Worm (Caenorhabditis elegans): ENCODE measurements around the gene frpr-18.
A peak's percentile ranks its signal among the peaks of the same experiment; 100 is the strongest.

Gene frpr-18

DNA sequence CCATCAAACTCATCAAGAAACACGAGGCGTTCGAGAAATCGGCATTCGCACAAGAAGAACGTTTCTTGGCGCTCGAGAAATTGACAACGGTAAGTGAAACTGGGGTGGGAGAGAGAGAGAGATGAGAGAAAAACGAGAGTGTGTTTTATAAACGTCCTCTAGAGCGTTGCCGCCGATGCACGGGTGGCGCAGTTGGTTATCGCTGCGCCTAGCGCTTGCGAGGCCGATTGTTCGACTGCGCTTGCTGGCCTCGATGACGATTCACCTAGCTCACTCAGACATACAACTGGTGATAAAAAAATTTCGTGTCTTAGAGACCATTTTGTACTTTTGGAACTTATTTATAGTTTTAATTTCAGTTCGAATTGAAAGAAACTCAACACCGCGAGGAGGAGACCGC lies 18.7 kb downstream of the frpr-18 start (continued):
- TF ChIP-seq lin-15B (tag; optimal IDR thresholded peaks at IDR 0.05) (no peak), dmd-9 (GFP tag; IDR thresholded peaks at IDR 0.05) (peak; percentile 72), spr-3 (GFP tag; optimal IDR thresholded peaks at IDR 0.05) (peak; percentile 25), duxl-1 (tag; optimal IDR thresholded peaks at IDR 0.05; ENCODE audit: poor library complexity) (peak; percentile 77), spr-1 (tag; optimal IDR thresholded peaks at IDR 0.05) (peak; percentile 76), nhr-41 (GFP tag; IDR thresholded peaks at IDR 0.05) (no peak), jun-1 (tag; optimal IDR thresholded peaks at IDR 0.05) (peak; percentile 48), F10B5.3 (tag; optimal IDR thresholded peaks at IDR 0.05) (peak; percentile 67), snpc-1.2 (GFP tag; IDR thresholded peaks at IDR 0.05) (peak; percentile 79), dpl-1 (GFP tag; optimal IDR thresholded peaks at IDR 0.05) (peak; percentile 12), lin-38 (GFP tag; IDR thresholded peaks at IDR 0.05) (peak; percentile 77), ama-1 (optimal IDR thresholded peaks at IDR 0.05) (no peak)

- TF ChIP-seq attf-4 (tag; optimal IDR thresholded peaks at IDR 0.05) = no peak
- TF ChIP-seq nhr-11 (tag; optimal IDR thresholded peaks at IDR 0.05) = peak; percentile 33
- TF ChIP-seq rbr-2 (tag; optimal IDR thresholded peaks at IDR 0.05) = peak; percentile 15
- no peak for TF ChIP-seq lin-38 (GFP tag; IDR thresholded peaks at IDR 0.05)
- 0 out of 2 replicates have a peak, but pooled peaks have one; percentile 21 for TF ChIP-seq ceh-20 (GFP tag; IDR thresholded peaks at IDR 0.05)
- 0 out of 2 replicates have a peak, but pooled peaks have one; percentile 21 for TF ChIP-seq pha-4 (GFP tag; IDR thresholded peaks at IDR 0.05)
- no peak for TF ChIP-seq pha-4 (tag; optimal IDR thresholded peaks at IDR 0.05)
- TF ChIP-seq set-16 (GFP tag; IDR thresholded peaks at IDR 0.05) = peak; percentile 14; the same call in 1 of the 2 replicates
- peak; percentile 22 for TF ChIP-seq mes-2 (tag; optimal IDR thresholded peaks at IDR 0.05; ENCODE audit: poor library complexity, severe bottlenecking)
- TF ChIP-seq ctbp-1 (GFP tag; IDR thresholded peaks at IDR 0.05) = 0 out of 2 replicates have a peak, but pooled peaks have one; percentile 30
Measured at ce11 chrV:6893681-6894080, 23.6 kb downstream of the frpr-18 start.

ce11 chrV:6894778-6895177 lies 24.7 kb downstream of the frpr-18 start, which contains the start of gene K11C4.2:
Gene K11C4.2 (plus strand): TSS chrV:6895078.
- no peak for TF ChIP-seq daf-19 (GFP tag; conservative IDR thresholded peaks at IDR 0.05)
- TF ChIP-seq tag-97 (GFP tag; IDR thresholded peaks at IDR 0.05) = no peak
- TF ChIP-seq skn-1 (tag; optimal IDR thresholded peaks at IDR 0.05) = no peak
- no peak for TF ChIP-seq D1046.2 (GFP tag; IDR thresholded peaks at IDR 0.05)
- no peak for TF ChIP-seq R02D3.7 (tag; optimal IDR thresholded peaks at IDR 0.05)
- TF ChIP-seq hlh-11 (tag; optimal IDR thresholded peaks at IDR 0.05) = no peak
- no peak for TF ChIP-seq nhr-111 (GFP tag; optimal IDR thresholded peaks at IDR 0.05)
- TF ChIP-seq pha-4 (GFP tag; IDR thresholded peaks at IDR 0.05) = no peak
- TF ChIP-seq pha-4 (tag; optimal IDR thresholded peaks at IDR 0.05) = no peak
- no peak for TF ChIP-seq nhr-10 (tag; optimal IDR thresholded peaks at IDR 0.05)
- TF ChIP-seq hmg-1.1 (GFP tag; IDR thresholded peaks at IDR 0.05) = no peak
- TF ChIP-seq arid-1 (GFP tag; conservative IDR thresholded peaks at IDR 0.05) = no peak
- no peak for TF ChIP-seq snpc-1.2 (GFP tag; IDR thresholded peaks at IDR 0.05)
- no peak for TF ChIP-seq lir-3 (tag; optimal IDR thresholded peaks at IDR 0.05)
- no peak for TF ChIP-seq lin-39 (tag; optimal IDR thresholded peaks at IDR 0.05)
- TF ChIP-seq set-16 (GFP tag; IDR thresholded peaks at IDR 0.05) = no peak

- TF ChIP-seq lim-7 (GFP tag; IDR thresholded peaks at IDR 0.05) (no peak), lsy-2 (tag; optimal IDR thresholded peaks at IDR 0.05) (no peak), dpl-1 (GFP tag; optimal IDR thresholded peaks at IDR 0.05) (no peak), fos-1 (tag; optimal IDR thresholded peaks at IDR 0.05) (no peak), dmd-9 (GFP tag; IDR thresholded peaks at IDR 0.05) (no peak), F44E2.7 (GFP tag; IDR thresholded peaks at IDR 0.05) (no peak), arid-1 (GFP tag; conservative IDR thresholded peaks at IDR 0.05) (no peak), lin-29 (GFP tag; IDR thresholded peaks at IDR 0.05) (no peak), unc-130 (GFP tag; optimal IDR thresholded peaks at IDR 0.05) (no peak), nhr-25 (tag; optimal IDR thresholded peaks at IDR 0.05; ENCODE audit: borderline replicate concordance, insufficient read depth) (no peak), dmd-6 (GFP tag; IDR thresholded peaks at IDR 0.05) (no peak), ctbp-1 (GFP tag; IDR thresholded peaks at IDR 0.05) (no peak), jun-1 (tag; optimal IDR thresholded peaks at IDR 0.05) (no peak), gei-8 (GFP tag; optimal IDR thresholded peaks at IDR 0.05) (no peak), ztf-7 (tag; optimal IDR thresholded peaks at IDR 0.05) (no peak), Y75B8A.6 (GFP tag; IDR thresholded peaks at IDR 0.05) (no peak), spr-1 (tag; optimal IDR thresholded peaks at IDR 0.05) (no peak), vab-7 (GFP tag; IDR thresholded peaks at IDR 0.05) (no peak)
Measured at ce11 chrV:6896700-6897099, 26.6 kb downstream of the frpr-18 start, which contains the start of gene K11C4.1. Gene K11C4.1 (plus strand): TSS chrV:6897000.

Data from whole organism, L4 larva.